Worm (Caenorhabditis elegans): ENCODE results near the gene C06H5.14.
A peak's percentile ranks its signal among the peaks of the same experiment; 100 is the strongest.

The C06H5.14 gene

DNA sequence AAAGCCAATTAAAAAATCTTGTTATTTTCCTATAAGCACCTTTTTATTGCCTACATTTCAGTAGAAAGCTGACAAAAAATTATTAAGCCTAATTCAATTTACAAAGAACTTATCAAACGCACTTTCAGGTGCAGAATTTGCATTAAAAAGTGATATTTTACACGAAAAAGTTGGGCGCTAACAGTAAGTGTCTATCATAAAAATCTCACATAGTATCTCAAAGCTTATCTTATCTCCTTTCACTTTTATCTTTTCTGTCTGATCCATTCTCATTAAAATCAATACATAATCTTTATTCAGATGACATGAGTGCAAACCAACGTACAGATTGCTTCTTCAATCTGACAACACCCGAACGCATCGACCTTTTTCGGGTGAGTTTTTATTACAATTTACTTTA, 6.1 kb downstream of the C06H5.14 start, which contains the start of gene dcar-1:
Gene dcar-1 (plus strand): TSS at position 301 of the 400 bp plus-strand sequence.
- TF ChIP-seq hmg-1.2 (GFP tag; IDR thresholded peaks at IDR 0.05) (no peak), sea-2 (GFP tag; IDR thresholded peaks at IDR 0.05) (no peak), nfya-1 (tag; optimal IDR thresholded peaks at IDR 0.05; ENCODE audit: borderline replicate concordance, insufficient read depth) (no peak), ceh-58 (GFP tag; IDR thresholded peaks at IDR 0.05) (no peak), lin-35 (GFP tag; optimal IDR thresholded peaks at IDR 0.05) (no peak), egrh-3 (GFP tag; IDR thresholded peaks at IDR 0.05) (no peak), gei-17 (GFP tag; optimal IDR thresholded peaks at IDR 0.05) (no peak), nhr-80 (tag; optimal IDR thresholded peaks at IDR 0.05) (no peak), nfya-2 (GFP tag; IDR thresholded peaks at IDR 0.05) (no peak), attf-6 (GFP tag; IDR thresholded peaks at IDR 0.05) (no peak), fkh-3 (tag; optimal IDR thresholded peaks at IDR 0.05) (no peak), zim-3 (tag; optimal IDR thresholded peaks at IDR 0.05) (no peak), ama-1 (optimal IDR thresholded peaks at IDR 0.05) (no peak), ama-1 (GFP tag; optimal IDR thresholded peaks at IDR 0.05) (no peak), hsf-1 (GFP tag; IDR thresholded peaks at IDR 0.05) (no peak), nfyb-1 (GFP tag; IDR thresholded peaks at IDR 0.05) (no peak), let-607 (tag; optimal IDR thresholded peaks at IDR 0.05) (no peak), ztf-3 (GFP tag; optimal IDR thresholded peaks at IDR 0.05) (no peak), madf-8 (GFP tag; conservative IDR thresholded peaks at IDR 0.05) (no peak), ztf-25 (GFP tag; IDR thresholded peaks at IDR 0.05) (no peak), T26A5.8 (tag; optimal IDR thresholded peaks at IDR 0.05) (no peak)

ce11 chrV:17918726-17919125, 14.8 kb downstream of the C06H5.14 start, which contains the start of gene C06H5.8:
TSS of gene C06H5.8 (plus strand) at chrV:17919026.
- TF ChIP-seq Y53G8AR.9 (GFP tag; conservative IDR thresholded peaks at IDR 0.05) = no peak

ce11 chrV:17921423-17921822, 17.5 kb downstream of the C06H5.14 start, which contains the start of gene E01B7.2:
TSS of gene E01B7.2 (plus strand) at chrV:17921772.
- TF ChIP-seq sptf-2 (GFP tag; optimal IDR thresholded peaks at IDR 0.05) = no peak
- TF ChIP-seq dpff-1 (tag; optimal IDR thresholded peaks at IDR 0.05) = no peak
- TF ChIP-seq hmg-1.2 (GFP tag; IDR thresholded peaks at IDR 0.05) = peak; percentile 99
- peak; percentile 60 for TF ChIP-seq F23B12.7 (tag; optimal IDR thresholded peaks at IDR 0.05; ENCODE audit: insufficient read depth)
- no peak for TF ChIP-seq nhr-27 (tag; optimal IDR thresholded peaks at IDR 0.05)
- TF ChIP-seq Y67H2A.10 (GFP tag; conservative IDR thresholded peaks at IDR 0.05) = no peak
- no peak for TF ChIP-seq F57A8.1 (GFP tag; optimal IDR thresholded peaks at IDR 0.05)
- TF ChIP-seq lin-40 (tag; optimal IDR thresholded peaks at IDR 0.05) = peak; percentile 70
- TF ChIP-seq Y95B8A.8 (GFP tag; IDR thresholded peaks at IDR 0.05) = no peak
- peak; percentile 66; the same call in 1 of the 2 replicates for TF ChIP-seq dox-1 (GFP tag; IDR thresholded peaks at IDR 0.05)
- TF ChIP-seq nfya-1 (tag; optimal IDR thresholded peaks at IDR 0.05; ENCODE audit: borderline replicate concordance, insufficient read depth) = no peak
- TF ChIP-seq ztf-3 (GFP tag; optimal IDR thresholded peaks at IDR 0.05) = no peak
- TF ChIP-seq egl-18 (GFP tag; IDR thresholded peaks at IDR 0.05) = no peak
- TF ChIP-seq Y53G8AR.9 (GFP tag; conservative IDR thresholded peaks at IDR 0.05) = peak; percentile 74
- no peak for TF ChIP-seq B0035.1 (tag; optimal IDR thresholded peaks at IDR 0.05)
- no peak for TF ChIP-seq ztf-18 (tag; optimal IDR thresholded peaks at IDR 0.05)
- TF ChIP-seq athp-1 (tag; optimal IDR thresholded peaks at IDR 0.05) = no peak
- no peak for TF ChIP-seq unc-130 (GFP tag; optimal IDR thresholded peaks at IDR 0.05)
- no peak for TF ChIP-seq ceh-100 (GFP tag; IDR thresholded peaks at IDR 0.05)
- peak; percentile 87 for TF ChIP-seq madf-6 (GFP tag; IDR thresholded peaks at IDR 0.05)
- no peak for TF ChIP-seq gei-17 (GFP tag; optimal IDR thresholded peaks at IDR 0.05)
- no peak for TF ChIP-seq hlh-12 (tag; optimal IDR thresholded peaks at IDR 0.05)
- no peak for TF ChIP-seq let-607 (tag; optimal IDR thresholded peaks at IDR 0.05)
- no peak for TF ChIP-seq Y79H2A.3 (GFP tag; conservative IDR thresholded peaks at IDR 0.05)
- peak; percentile 50 to 91 (median 78) for TF ChIP-seq lin-35 (GFP tag; optimal IDR thresholded peaks at IDR 0.05)
- TF ChIP-seq F55B11.4 (tag; optimal IDR thresholded peaks at IDR 0.05; ENCODE audit: borderline replicate concordance, insufficient read depth) = no peak
- TF ChIP-seq F39B2.1 (GFP tag; IDR thresholded peaks at IDR 0.05) = no peak
- no peak for TF ChIP-seq attf-3 (GFP tag; conservative IDR thresholded peaks at IDR 0.05)
- TF ChIP-seq bed-2 (GFP tag; IDR thresholded peaks at IDR 0.05) = no peak
- no peak for TF ChIP-seq ZK185.1 (tag; optimal IDR thresholded peaks at IDR 0.05; ENCODE audit: poor library complexity, severe bottlenecking)
- TF ChIP-seq ztf-22 (GFP tag; optimal IDR thresholded peaks at IDR 0.05) = no peak
